Worm (Caenorhabditis elegans) whole organism, L4/young adult: Measurements from ENCODE around the gene str-255.

ENCODE experiments used
- W03F9.2 ChIP-seq: fragments of 150-350 bp; optimal IDR thresholded peaks from 2 replicates; lab custom pipeline; 2014; ENCODE audit warnings: missing biosample characterization, missing genetic modification characterization
- dao-5 ChIP-seq: sonication (generic microtip); optimal IDR thresholded peaks from 2 replicates; lab custom pipeline; 2016; ENCODE audit warnings: missing genotype, missing genetic modification characterization, moderate library complexity, missing compliant biosample characterization
- him-1 ChIP-seq: sonication (generic microtip); optimal IDR thresholded peaks from 2 replicates; lab custom pipeline; 2016; ENCODE audit warnings: missing genotype, missing genetic modification reagents, missing genetic modification characterization, missing compliant biosample characterization

str-255 gene

ce11 chrV:2181738-2182137, 18.1 kb upstream of the str-255 start, which contains the start of gene srbc-16:
srbc-16 (plus strand) TSS chrV:2182038.
- TF ChIP-seq him-1 (tag; lab: Kevin White, UChicago), result no peak
- no peak for TF ChIP-seq dao-5 (tag; lab: Kevin White, UChicago)
- TF ChIP-seq W03F9.2 (tag; lab: Kevin White, UChicago), result no peak

DNA sequence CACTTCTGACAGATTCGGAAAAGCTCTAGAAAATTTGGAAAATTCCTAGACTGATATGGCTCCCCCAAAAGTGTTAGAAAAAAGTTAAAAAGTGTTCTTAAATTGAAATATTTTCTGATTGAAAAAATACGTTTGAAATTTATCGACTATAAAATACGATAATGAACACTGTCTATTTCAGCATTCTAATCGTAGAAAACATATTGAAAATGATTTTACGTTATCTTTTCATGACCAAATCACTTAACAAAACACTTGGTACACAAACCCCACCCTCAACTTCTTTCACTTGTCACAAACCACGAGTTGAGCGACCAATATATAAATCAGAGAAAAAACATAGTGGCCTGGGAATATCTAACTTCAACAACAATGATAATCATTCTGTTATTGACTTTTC, 15.6 kb upstream of the str-255 start, which contains the start of gene cyp-33C1:
TSS of gene cyp-33C1 (plus strand) at position 301 of the 400 bp plus-strand sequence.
- no peak for TF ChIP-seq dao-5 (tag; lab: Kevin White, UChicago)
- no peak for TF ChIP-seq him-1 (tag; lab: Kevin White, UChicago)
- TF ChIP-seq W03F9.2 (tag; lab: Kevin White, UChicago), result no peak

DNA sequence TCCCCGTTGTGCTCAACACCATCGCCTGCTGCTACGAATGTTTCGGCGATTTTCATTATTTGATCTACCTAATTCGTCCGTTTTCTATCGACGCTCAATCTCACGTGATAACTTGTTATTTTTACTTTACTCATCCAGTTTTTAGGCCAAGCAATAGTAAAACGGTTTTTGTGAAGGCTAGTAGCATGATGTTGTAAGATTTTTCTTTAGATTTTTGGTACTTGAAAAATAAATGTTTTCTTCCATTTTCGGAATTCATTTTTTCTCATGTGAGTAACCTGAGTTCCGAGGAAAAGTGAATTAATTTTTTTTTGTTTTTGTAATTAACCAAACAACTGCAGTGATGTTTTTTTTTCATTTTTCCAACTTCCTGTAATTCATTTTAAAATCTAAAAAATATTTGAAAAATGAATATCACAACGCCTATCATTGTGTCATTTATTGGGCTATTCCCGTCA, 13.7 kb upstream of the str-255 start, which contains the start of gene srbc-17:
TSS of gene srbc-17 (plus strand) at position 408 of the 458 bp plus-strand sequence.
- TF ChIP-seq W03F9.2 (tag; lab: Kevin White, UChicago) (no peak), him-1 (tag; lab: Kevin White, UChicago) (no peak), dao-5 (tag; lab: Kevin White, UChicago) (no peak)

ce11 chrV:2175242-2175641, 11.6 kb upstream of the str-255 start, which contains the start of gene C45H4.18:
C45H4.18 (plus strand) TSS chrV:2175542.
- no peak for TF ChIP-seq W03F9.2 (tag; lab: Kevin White, UChicago)
- TF ChIP-seq dao-5 (tag; lab: Kevin White, UChicago), result no peak
- no peak for TF ChIP-seq him-1 (tag; lab: Kevin White, UChicago)

ce11 chrV:2174465-2174864, 10.8 kb upstream of the str-255 start:
- no peak for TF ChIP-seq him-1 (tag; lab: Kevin White, UChicago)
- TF ChIP-seq dao-5 (tag; lab: Kevin White, UChicago), result no peak
- no peak for TF ChIP-seq W03F9.2 (tag; lab: Kevin White, UChicago)

DNA sequence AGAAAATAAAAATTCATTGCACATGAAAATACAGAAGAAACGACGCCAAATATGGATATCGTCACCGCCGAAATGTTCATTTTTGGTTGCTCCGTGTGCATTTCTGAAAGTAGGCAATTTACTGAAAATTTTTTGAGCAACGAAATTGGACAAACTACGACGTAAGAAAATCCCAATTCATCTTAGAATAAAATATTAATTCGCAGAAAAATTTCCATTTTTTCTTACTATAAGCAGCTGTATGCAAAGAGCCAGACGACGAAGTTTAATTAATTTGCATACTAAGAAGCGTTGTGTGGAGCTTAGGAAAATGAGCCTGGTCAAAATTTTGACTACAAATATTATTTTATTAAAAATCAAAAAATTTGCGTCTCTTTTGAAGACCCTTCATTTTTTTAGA, 3.0 kb upstream of the str-255 start, which contains the start of gene srbc-19:
TSS of gene srbc-19 (minus strand) at position 101 of the 400 bp plus-strand sequence.
- TF ChIP-seq him-1 (tag; lab: Kevin White, UChicago), result no peak
- no peak for TF ChIP-seq W03F9.2 (tag; lab: Kevin White, UChicago)
- no peak for TF ChIP-seq dao-5 (tag; lab: Kevin White, UChicago)

ce11 chrV:2159331-2159730, 4.3 kb downstream of the str-255 start, which contains the start of gene C45H4.14:
C45H4.14 (minus strand) TSS chrV:2159431.
- TF ChIP-seq W03F9.2 (tag; lab: Kevin White, UChicago), result no peak
- TF ChIP-seq dao-5 (tag; lab: Kevin White, UChicago), result no peak
- TF ChIP-seq him-1 (tag; lab: Kevin White, UChicago), result no peak

ce11 chrV:2156830-2157229, 6.8 kb downstream of the str-255 start, which contains the start of gene srbc-22:
srbc-22 (plus strand) TSS chrV:2157130.
- TF ChIP-seq dao-5 (tag; lab: Kevin White, UChicago), result no peak
- no peak for TF ChIP-seq him-1 (tag; lab: Kevin White, UChicago)
- no peak for TF ChIP-seq W03F9.2 (tag; lab: Kevin White, UChicago)

DNA sequence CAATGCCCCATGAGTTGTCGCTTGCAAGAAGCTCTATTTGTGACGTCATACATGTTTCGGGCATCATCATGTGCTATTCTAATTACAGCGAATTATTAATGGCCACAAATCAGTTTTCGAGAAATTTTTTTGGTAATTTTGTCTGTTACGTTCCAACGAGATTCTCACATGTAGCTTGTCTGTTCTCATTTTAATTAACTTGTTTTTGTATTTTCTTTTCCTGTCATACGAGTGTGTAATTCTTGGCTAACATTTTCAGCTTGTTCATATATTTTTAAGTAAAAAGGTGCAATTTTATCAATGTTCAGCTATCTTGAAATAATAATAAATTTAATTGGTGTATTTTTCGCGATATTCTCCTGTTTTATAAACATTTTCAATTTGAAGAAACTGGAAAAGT, 8.4 kb downstream of the str-255 start, which contains the start of gene srbc-21:
TSS of gene srbc-21 (plus strand) at position 301 of the 400 bp plus-strand sequence.
- no peak for TF ChIP-seq him-1 (tag; lab: Kevin White, UChicago)
- no peak for TF ChIP-seq dao-5 (tag; lab: Kevin White, UChicago)
- no peak for TF ChIP-seq W03F9.2 (tag; lab: Kevin White, UChicago)

DNA sequence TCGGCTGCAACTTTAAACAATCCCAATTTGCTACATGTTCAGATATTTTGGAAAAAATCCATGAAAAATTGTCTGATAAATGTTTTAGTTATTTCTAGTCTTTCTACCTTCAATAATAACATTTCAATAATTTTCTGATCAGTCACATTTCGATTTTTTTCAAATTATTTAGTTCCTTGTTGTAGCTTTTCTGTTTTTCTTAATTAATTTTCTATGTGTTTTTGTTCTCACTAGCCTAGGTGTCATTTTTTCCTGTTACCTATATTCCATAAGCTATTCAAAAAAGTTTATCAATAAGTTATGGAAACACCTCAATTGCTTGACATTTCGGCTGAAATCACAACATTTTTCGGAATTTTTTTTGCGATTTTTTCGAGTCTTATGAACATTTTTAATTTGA, 10.4 kb downstream of the str-255 start, which contains the start of gene srbc-23:
TSS of gene srbc-23 (plus strand) at position 301 of the 400 bp plus-strand sequence.
- TF ChIP-seq dao-5 (tag; lab: Kevin White, UChicago) (no peak), him-1 (tag; lab: Kevin White, UChicago) (no peak), W03F9.2 (tag; lab: Kevin White, UChicago) (no peak)

- TF ChIP-seq him-1 (tag; lab: Kevin White, UChicago) (no peak), W03F9.2 (tag; lab: Kevin White, UChicago) (no peak)
These were observed 12.2 kb downstream of the str-255 start, which contains the start of gene srbc-24 for ce11 chrV:2151458-2151857. srbc-24 (plus strand) TSS chrV:2151758.

- TF ChIP-seq W03F9.2 (tag; lab: Kevin White, UChicago), result no peak
- no peak for TF ChIP-seq dao-5 (tag; lab: Kevin White, UChicago)
- TF ChIP-seq him-1 (tag; lab: Kevin White, UChicago), result no peak
These were observed 12.8 kb downstream of the str-255 start, which contains the start of gene C45H4.13 for ce11 chrV:2150876-2151275. C45H4.13 (minus strand) TSS chrV:2150976.

DNA sequence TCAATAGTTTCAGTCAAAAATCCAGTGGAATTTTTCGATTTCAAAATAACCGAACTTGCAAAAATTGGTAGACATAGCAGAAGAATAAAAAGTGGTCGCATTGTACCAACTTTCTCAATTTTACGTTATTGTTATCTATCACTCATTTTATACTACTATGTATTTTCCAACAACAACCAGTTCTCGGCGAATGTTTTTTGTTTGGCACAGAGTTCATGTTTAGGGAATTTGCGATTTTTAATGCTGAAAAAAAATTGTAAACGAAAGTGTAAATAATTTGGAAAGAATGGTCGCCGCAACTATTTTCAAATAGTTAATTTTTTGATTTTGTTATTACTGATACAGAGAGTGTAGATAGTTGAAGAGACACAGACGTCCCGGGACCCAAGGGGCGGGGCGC, 14.2 kb downstream of the str-255 start, which contains the start of gene C45H4.21:
TSS of gene C45H4.21 (minus strand) at position 101 of the 400 bp plus-strand sequence.
- TF ChIP-seq dao-5 (tag; lab: Kevin White, UChicago) (no peak), him-1 (tag; lab: Kevin White, UChicago) (no peak), W03F9.2 (tag; lab: Kevin White, UChicago) (no peak)
